Fruit fly (Drosophila melanogaster) whole organism, wandering third instar larva: ENCODE data around the gene CG1998.

ENCODE experiments used
- Abd-B ChIP-seq: fragments of >200 bp; optimal IDR thresholded peaks from 2 replicates; lab custom pipeline; 2017; ENCODE audit warnings: missing biosample characterization, missing genetic modification characterization
- CG32264 ChIP-seq: fragments of 200-800 bp; sonication (Bioruptor generic); optimal IDR thresholded peaks from 2 replicates; lab custom pipeline; 2016; ENCODE audit warnings: missing biosample characterization, missing genetic modification characterization
- CG9705 ChIP-seq: fragments of 200-800 bp; sonication (Bioruptor generic); optimal IDR thresholded peaks from 2 replicates; lab custom pipeline; 2018; ENCODE audit warnings: missing biosample characterization, mild to moderate bottlenecking, missing genetic modification characterization
- CrebA ChIP-seq: fragments of 200-800 bp; sonication (Bioruptor generic); optimal IDR thresholded peaks from 2 replicates; lab custom pipeline; 2016; ENCODE audit warnings: missing biosample characterization, mild to moderate bottlenecking, missing genetic modification characterization, borderline replicate concordance
- Dfd ChIP-seq: fragments of >200 bp; optimal IDR thresholded peaks from 2 replicates; lab custom pipeline; 2017; ENCODE audit warnings: missing biosample characterization, missing genetic modification characterization
- Dif ChIP-seq: fragments of 200-275, 200-300 bp; sonication (Bioruptor generic); optimal IDR thresholded peaks from 2 replicates; lab custom pipeline; 2018; ENCODE audit warnings: missing biosample characterization, missing genetic modification characterization; ENCODE audit not compliant: partially characterized antibody
- GATAd ChIP-seq: sonication (Bioruptor generic); optimal IDR thresholded peaks from 2 replicates; lab custom pipeline; 2016; ENCODE audit warnings: missing biosample characterization, missing genetic modification characterization
- HLH106 ChIP-seq: fragments of 200-800 bp; optimal IDR thresholded peaks from 3 replicates; lab custom pipeline; 2019; ENCODE audit warnings: missing biosample characterization, mild to moderate bottlenecking, missing genetic modification characterization, moderate library complexity
- Hnf4 ChIP-seq: fragments of 200-800 bp; sonication (Bioruptor generic); optimal IDR thresholded peaks from 2 replicates; lab custom pipeline; 2016; ENCODE audit warnings: missing biosample characterization, mild to moderate bottlenecking, missing genetic modification characterization
- Hr78 ChIP-seq: fragments of >200 bp; optimal IDR thresholded peaks from 2 replicates; lab custom pipeline; 2017; ENCODE audit warnings: missing biosample characterization, missing genetic modification characterization
- Hr83 ChIP-seq: fragments of 200-300 bp; sonication (Bioruptor generic); optimal IDR thresholded peaks from 2 replicates; lab custom pipeline; 2016; ENCODE audit warnings: missing biosample characterization, mild to moderate bottlenecking, missing genetic modification characterization, moderate library complexity; ENCODE audit not compliant: poor library complexity, severe bottlenecking
- Jra ChIP-seq: sonication (Bioruptor generic); optimal IDR thresholded peaks from 2 replicates; lab custom pipeline; 2016; ENCODE audit warnings: missing biosample characterization, missing genetic modification characterization
- Mio ChIP-seq: sonication (Bioruptor generic); optimal IDR thresholded peaks from 2 replicates; lab custom pipeline; 2016; ENCODE audit warnings: missing biosample characterization, missing genetic modification characterization
- Myc ChIP-seq: fragments of >200 bp; optimal IDR thresholded peaks from 2 replicates; lab custom pipeline; 2017
- N ChIP-seq: fragments of >200 bp; optimal IDR thresholded peaks from 2 replicates; lab custom pipeline; 2018; ENCODE audit warnings: missing biosample characterization, missing external identifiers, missing genetic modification characterization
- OdsH ChIP-seq: fragments of 200-800 bp; sonication (Bioruptor generic); optimal IDR thresholded peaks from 2 replicates; lab custom pipeline; 2016; ENCODE audit warnings: missing biosample characterization, mild to moderate bottlenecking, missing genetic modification characterization
- Rel ChIP-seq, 2 experiments: fragments of 200-800 bp; sonication (Bioruptor generic) in 1 of 2; optimal IDR thresholded peaks; 2 replicates in 1 of 2; 3 replicates in 1 of 2; lab custom pipeline; 2016 to 2019; ENCODE audit warnings: mild to moderate bottlenecking in 2 of 2, missing biosample characterization in 2 of 2, missing genetic modification characterization in 2 of 2, moderate library complexity in 1 of 2
- Sp1 ChIP-seq: fragments of 200-800 bp; sonication (Bioruptor generic); optimal IDR thresholded peaks from 3 replicates; lab custom pipeline; 2019; ENCODE audit warnings: missing biosample characterization, mild to moderate bottlenecking, missing genetic modification characterization, moderate library complexity
- Vsx2 ChIP-seq: fragments of 200-300, 225-300 bp; sonication (Bioruptor generic); optimal IDR thresholded peaks from 2 replicates; lab custom pipeline; 2018; ENCODE audit warnings: missing biosample characterization, missing genetic modification characterization; ENCODE audit not compliant: partially characterized antibody
- br ChIP-seq: fragments of 200-800 bp; sonication (Bioruptor generic); optimal IDR thresholded peaks from 2 replicates; lab custom pipeline; 2016; ENCODE audit warnings: missing biosample characterization, missing genetic modification characterization
- brk ChIP-seq: fragments of 200-800 bp; sonication (Bioruptor generic); optimal IDR thresholded peaks from 2 replicates; lab custom pipeline; 2016; ENCODE audit warnings: missing biosample characterization, mild to moderate bottlenecking, missing genetic modification characterization
- dl ChIP-seq, 2 experiments: fragments of 175-275, 200-275 bp in 1 of 2; fragments of 200-275 bp in 1 of 2; sonication (Bioruptor generic); optimal IDR thresholded peaks; lab custom pipeline; 2018; ENCODE audit warnings: mild to moderate bottlenecking in 2 of 2, missing biosample characterization in 2 of 2, missing genetic modification characterization in 2 of 2, moderate library complexity in 2 of 2; ENCODE audit not compliant: partially characterized antibody in 2 of 2, insufficient read depth in 1 of 2
- dmrt93B ChIP-seq: fragments of 200-800 bp; sonication (Bioruptor generic); optimal IDR thresholded peaks from 2 replicates; lab custom pipeline; 2018; ENCODE audit warnings: missing biosample characterization, mild to moderate bottlenecking, missing genetic modification characterization
- dsf ChIP-seq: sonication (Bioruptor generic); optimal IDR thresholded peaks from 2 replicates; lab custom pipeline; 2016; ENCODE audit warnings: missing biosample characterization, missing genetic modification characterization, borderline replicate concordance
- ey ChIP-seq: fragments of 200-800 bp; sonication (Bioruptor generic); optimal IDR thresholded peaks from 2 replicates; lab custom pipeline; 2016; ENCODE audit warnings: missing biosample characterization, missing genetic modification characterization
- foxo ChIP-seq, 2 experiments: fragments of 200-800 bp; sonication (Bioruptor generic); optimal IDR thresholded peaks; 2 replicates in 1 of 2; 3 replicates in 1 of 2; lab custom pipeline; 2016 to 2017; ENCODE audit warnings: missing biosample characterization in 2 of 2, missing genetic modification characterization in 2 of 2
- fru ChIP-seq: fragments of 200-800 bp; sonication (Bioruptor generic); optimal IDR thresholded peaks from 3 replicates; lab custom pipeline; 2016; ENCODE audit warnings: missing biosample characterization, mild to moderate bottlenecking, missing genetic modification characterization
- h ChIP-seq: fragments of 200-800 bp; sonication (Bioruptor generic); optimal IDR thresholded peaks from 3 replicates; lab custom pipeline; 2016; ENCODE audit warnings: missing biosample characterization, mild to moderate bottlenecking, missing genetic modification characterization
- jim ChIP-seq: fragments of 175-275, 200-325 bp; sonication (Bioruptor generic); optimal IDR thresholded peaks from 2 replicates; lab custom pipeline; 2016; ENCODE audit warnings: missing biosample characterization, mild to moderate bottlenecking, missing genetic modification characterization
- lola ChIP-seq: fragments of >200 bp; optimal IDR thresholded peaks from 2 replicates; lab custom pipeline; 2017; ENCODE audit warnings: missing biosample characterization, missing genetic modification characterization
- pan ChIP-seq: fragments of >200 bp; optimal IDR thresholded peaks from 2 replicates; lab custom pipeline; 2017
- psq ChIP-seq: fragments of 200-800 bp; sonication (Bioruptor generic); optimal IDR thresholded peaks from 3 replicates; lab custom pipeline; 2017; ENCODE audit warnings: missing biosample characterization, mild to moderate bottlenecking, missing genetic modification characterization, moderate library complexity
- rgr ChIP-seq: fragments of 200-800 bp; sonication (Bioruptor generic); optimal IDR thresholded peaks from 3 replicates; lab custom pipeline; 2016; ENCODE audit warnings: missing biosample characterization, mild to moderate bottlenecking, missing genetic modification characterization
- sage ChIP-seq: fragments of 200-800 bp; sonication (Bioruptor generic); optimal IDR thresholded peaks from 2 replicates; lab custom pipeline; 2016; ENCODE audit warnings: missing biosample characterization, mild to moderate bottlenecking, missing genetic modification characterization
- sv ChIP-seq: fragments of 200-800 bp; sonication (Bioruptor generic); optimal IDR thresholded peaks from 3 replicates; lab custom pipeline; 2016; ENCODE audit warnings: missing biosample characterization, missing genetic modification characterization
- tai ChIP-seq: sonication (Bioruptor generic); optimal IDR thresholded peaks from 2 replicates; lab custom pipeline; 2016; ENCODE audit warnings: missing biosample characterization, missing genetic modification characterization
- usp ChIP-seq: fragments of >200 bp; optimal IDR thresholded peaks from 2 replicates; lab custom pipeline; 2017; ENCODE audit warnings: missing biosample characterization, missing genetic modification characterization
- woc ChIP-seq: sonication (Bioruptor generic); optimal IDR thresholded peaks from 2 replicates; lab custom pipeline; 2016; ENCODE audit warnings: missing biosample characterization, mild to moderate bottlenecking, missing genetic modification characterization

Gene CG1998

dm6 chrX:13390465-13391173, 22.3 kb downstream of the CG1998 start (continued):
- no peak for TF ChIP-seq Myc (lab: Kevin White, UChicago)
- no peak for TF ChIP-seq lola (GFP tag; lab: Kevin White, UChicago)
- peak; percentile 24 for TF ChIP-seq dmrt93B (GFP tag; lab: Kevin White, UChicago)
- TF ChIP-seq Abd-B: no peak
- TF ChIP-seq CG9705 (GFP tag; lab: Kevin White, UChicago): no peak
- TF ChIP-seq br (GFP tag; lab: Kevin White, UChicago): peak; percentile 1
- no peak for TF ChIP-seq sv (GFP tag; lab: Kevin White, UChicago)
- TF ChIP-seq woc (GFP tag; lab: Kevin White, UChicago): no peak
- TF ChIP-seq brk (GFP tag; lab: Kevin White, UChicago): peak; percentile 34
- TF ChIP-seq sage (GFP tag; lab: Kevin White, UChicago): no peak
- no peak for TF ChIP-seq CG32264 (GFP tag; lab: Kevin White, UChicago)
- TF ChIP-seq GATAd (GFP tag; lab: Kevin White, UChicago): no peak
- no peak for TF ChIP-seq tai (GFP tag; lab: Kevin White, UChicago)
- no peak for TF ChIP-seq pan (lab: Kevin White, UChicago)
- no peak for TF ChIP-seq Hr83 (GFP tag; lab: Kevin White, UChicago)
- peak; percentile 13 for TF ChIP-seq ey
- TF ChIP-seq N: no peak
- peak; percentile 34 for TF ChIP-seq Hnf4 (GFP tag; lab: Kevin White, UChicago)
- TF ChIP-seq, all 38 proteins: peak for 14

dm6 chrX:13387373-13387850, 25.5 kb downstream of the CG1998 start, which contains the start of the genes Ype and CG1662:
TSS of gene Ype (minus strand) at chrX:13387417.
TSS of gene CG1662 (plus strand) at chrX:13387563.
- TF ChIP-seq Sp1 (GFP tag; lab: Kevin White, UChicago): peak; percentile 84
- no peak for TF ChIP-seq pan (lab: Kevin White, UChicago)
- TF ChIP-seq br (GFP tag; lab: Kevin White, UChicago): peak; percentile 61
- no peak for TF ChIP-seq Mio (GFP tag; lab: Kevin White, UChicago)
- TF ChIP-seq sv (GFP tag; lab: Kevin White, UChicago): peak; percentile 74
- TF ChIP-seq h: peak; percentile 78
- no peak for TF ChIP-seq Abd-B
- no peak for TF ChIP-seq CrebA
- TF ChIP-seq GATAd (GFP tag; lab: Kevin White, UChicago): peak; percentile 28
- TF ChIP-seq dl (GFP tag; optimal IDR thresholded peaks at IDR 0.05; lab: Kevin White, UChicago; ENCODE audit: insufficient read depth in 1 of 2, partially characterized antibody in 2 of 2): no peak
- peak; percentile 77 for TF ChIP-seq dmrt93B (GFP tag; lab: Kevin White, UChicago)
- TF ChIP-seq jim (GFP tag; lab: Kevin White, UChicago): peak; percentile 3
- TF ChIP-seq fru (GFP tag; lab: Kevin White, UChicago): peak; percentile 76
- peak; percentile 62 for TF ChIP-seq psq (GFP tag; lab: Kevin White, UChicago)
- TF ChIP-seq brk (GFP tag; lab: Kevin White, UChicago): peak; percentile 61
- no peak for TF ChIP-seq Hr83 (GFP tag; lab: Kevin White, UChicago)
- no peak for TF ChIP-seq usp (GFP tag; lab: Kevin White, UChicago)
- TF ChIP-seq CG9705 (GFP tag; lab: Kevin White, UChicago): peak; percentile 76
- peak; percentile 73 for TF ChIP-seq rgr (GFP tag; lab: Kevin White, UChicago)
- peak; percentile 69 for TF ChIP-seq OdsH (GFP tag; lab: Kevin White, UChicago)
- TF ChIP-seq Myc (lab: Kevin White, UChicago): peak; percentile 34
- TF ChIP-seq Dfd: no peak
- TF ChIP-seq lola (GFP tag; lab: Kevin White, UChicago): no peak
- TF ChIP-seq Hnf4 (GFP tag; lab: Kevin White, UChicago): peak; percentile 78
- no peak for TF ChIP-seq Rel (GFP tag; optimal IDR thresholded peaks at IDR 0.05; lab: Kevin White, UChicago)
- TF ChIP-seq Rel (tag; optimal IDR thresholded peaks at IDR 0.05; lab: Kevin White, UChicago): no peak
- no peak for TF ChIP-seq Hr78
- TF ChIP-seq Vsx2 (GFP tag; lab: Kevin White, UChicago): no peak
- no peak for TF ChIP-seq N
- peak; percentile 65 for TF ChIP-seq Jra
- TF ChIP-seq tai (GFP tag; lab: Kevin White, UChicago): peak; percentile 80
- TF ChIP-seq HLH106 (tag; lab: Kevin White, UChicago): peak; percentile 86
- TF ChIP-seq Dif (GFP tag; lab: Kevin White, UChicago): no peak
- TF ChIP-seq CG32264 (GFP tag; lab: Kevin White, UChicago): no peak
- TF ChIP-seq dsf (GFP tag; lab: Kevin White, UChicago): peak; percentile 6
- peak in 1 of 2 experiments; percentile 84 for TF ChIP-seq foxo (GFP tag; optimal IDR thresholded peaks at IDR 0.05; lab: Kevin White, UChicago)
- TF ChIP-seq woc (GFP tag; lab: Kevin White, UChicago): peak; percentile 87
- peak; percentile 1 for TF ChIP-seq sage (GFP tag; lab: Kevin White, UChicago)
- TF ChIP-seq ey: peak; percentile 74
